Worm (Caenorhabditis elegans) whole organism, young adult: ENCODE results near the gene ucr-2.1.

Experiments
- D2030.7 ChIP-seq: fragments of 200-800 bp; sonication (Bioruptor generic); IDR thresholded peaks from 2 replicates; pipeline ENCODE4 v1.3.6; 2022; ENCODE audit warnings: missing genetic modification reagents, missing genetic modification characterization, missing compliant biosample characterization
- atf-7 ChIP-seq: sonication (generic microtip); optimal IDR thresholded peaks from 2 replicates; lab custom pipeline; 2017; ENCODE audit warnings: mild to moderate bottlenecking, missing genetic modification characterization, missing compliant biosample characterization
- dpl-1 ChIP-seq: fragments of 150-350 bp; optimal IDR thresholded peaks from 2 replicates; lab custom pipeline; 2014; ENCODE audit warnings: missing biosample characterization, missing genetic modification reagents, missing genetic modification characterization
- hmg-1.2 ChIP-seq: fragments of 200-800 bp; sonication (Bioruptor generic); IDR thresholded peaks from 2 replicates; pipeline ENCODE4 v1.3.6; 2022; ENCODE audit warnings: missing genetic modification reagents, missing genetic modification characterization, missing compliant biosample characterization
- mes-4 ChIP-seq: sonication (generic microtip); optimal IDR thresholded peaks from 2 replicates; lab custom pipeline; 2016; ENCODE audit warnings: missing genotype, missing genetic modification characterization, missing compliant biosample characterization
- pha-4 ChIP-seq: fragments of 150-350 bp; sonication (generic microtip); optimal IDR thresholded peaks from 2 replicates; lab custom pipeline; 2014; ENCODE audit warnings: missing biosample characterization, missing genetic modification reagents, missing genetic modification characterization
- snpc-3.4 ChIP-seq: sonication (generic microtip); optimal IDR thresholded peaks from 2 replicates; lab custom pipeline; 2017; ENCODE audit warnings: missing genetic modification characterization, mild to moderate bottlenecking, missing compliant biosample characterization, antibody characterized with exemption, moderate library complexity, missing genotype, missing genetic modification reagents
- snpc-4 ChIP-seq, 5 experiments: fragments of 150-350 bp in 1 of 5; sonication (generic microtip) in 4 of 5; optimal IDR thresholded peaks; 2 replicates each; lab custom pipeline; 2014 to 2018; ENCODE audit warnings: missing genetic modification characterization in 5 of 5, missing biosample characterization in 3 of 5, antibody characterized with exemption in 2 of 5, mild to moderate bottlenecking in 2 of 5, missing compliant biosample characterization in 2 of 5, missing genotype in 2 of 5, moderate library complexity in 2 of 5, missing genetic modification reagents in 1 of 5
- sptf-2 ChIP-seq: fragments of 200-800 bp; sonication (Bioruptor generic); optimal IDR thresholded peaks from 2 replicates; lab custom pipeline; 2018; ENCODE audit warnings: mild to moderate bottlenecking, missing genetic modification characterization, missing compliant biosample characterization
- ztf-28 ChIP-seq: fragments of 200-800 bp; sonication (Bioruptor generic); IDR thresholded peaks from 2 replicates; pipeline ENCODE4 v1.3.6; 2022; ENCODE audit warnings: missing genetic modification reagents, missing genetic modification characterization, missing compliant biosample characterization

DNA sequence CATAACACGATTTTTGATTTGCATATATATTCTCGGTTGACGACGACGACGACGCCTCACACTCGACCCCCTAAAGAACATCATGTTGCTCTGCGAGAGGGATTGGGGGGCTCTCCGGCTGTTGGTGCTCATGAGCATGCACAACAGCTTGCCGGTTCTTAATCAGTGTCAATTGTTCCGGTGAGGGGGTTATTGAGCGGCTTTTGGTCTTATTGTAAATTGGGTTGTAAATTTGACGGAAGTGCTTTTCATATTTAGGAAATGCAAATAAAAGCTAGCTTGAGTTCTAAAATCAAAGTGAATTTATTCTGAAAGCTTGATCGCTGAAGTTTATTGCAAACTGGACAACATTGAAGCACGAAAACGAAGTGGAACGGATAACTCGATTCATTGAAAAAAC, 19.7 kb downstream of the ucr-2.1 start:
- TF ChIP-seq snpc-4 (GFP tag; optimal IDR thresholded peaks at IDR 0.05; lab: Kevin White, UChicago) (no peak), snpc-4 (tag; optimal IDR thresholded peaks at IDR 0.05; lab: Kevin White, UChicago) (no peak), mes-4 (tag; lab: Kevin White, UChicago) (no peak), pha-4 (no peak), ztf-28 (GFP tag; lab: Robert Waterston, UW) (no peak), dpl-1 (GFP tag; lab: Kevin White, UChicago) (no peak), snpc-3.4 (tag; lab: Kevin White, UChicago) (no peak), sptf-2 (GFP tag; lab: Kevin White, UChicago) (no peak), D2030.7 (GFP tag; lab: Robert Waterston, UW) (no peak), hmg-1.2 (no peak), atf-7 (tag; lab: Kevin White, UChicago) (no peak)
